Worm (Caenorhabditis elegans): Measurements from ENCODE around the gene clec-20.

DNA sequence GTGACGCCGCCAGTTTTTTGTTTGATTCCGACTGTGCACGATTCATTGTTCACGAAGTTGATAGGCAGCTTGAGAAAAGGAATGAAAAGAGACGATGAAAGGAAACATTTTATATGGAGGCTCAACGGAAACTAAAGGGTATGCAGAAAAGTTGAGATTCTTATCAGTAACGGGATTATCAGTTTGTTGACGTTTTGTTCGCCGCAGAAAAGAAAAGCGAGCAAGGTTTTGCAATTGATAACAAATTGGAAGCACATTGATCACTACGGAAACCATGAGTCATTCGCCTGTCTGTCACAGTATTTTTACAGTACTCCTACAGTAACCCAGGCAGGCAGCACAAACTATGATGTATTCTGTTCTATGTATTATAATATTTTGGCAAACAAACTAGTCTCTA is 40.9 kb upstream of the clec-20 start:
- no peak for TF ChIP-seq snpc-4 (GFP tag; optimal IDR thresholded peaks at IDR 0.05)
- TF ChIP-seq snpc-4 (tag; optimal IDR thresholded peaks at IDR 0.05): no peak
- TF ChIP-seq lag-1 (GFP tag; IDR thresholded peaks at IDR 0.05): no peak
- TF ChIP-seq madf-8 (GFP tag; conservative IDR thresholded peaks at IDR 0.05): no peak

All from whole organism, young adult.